Worm (Caenorhabditis elegans) whole organism, L4/young adult: ENCODE data around the gene W03C9.6.

Experiments used
- W03F9.2 ChIP-seq: fragments of 150-350 bp; optimal IDR thresholded peaks from 2 replicates; lab custom pipeline; 2014; ENCODE audit warnings: missing biosample characterization, missing genetic modification characterization
- him-1 ChIP-seq: sonication (generic microtip); optimal IDR thresholded peaks from 2 replicates; lab custom pipeline; 2016; ENCODE audit warnings: missing genotype, missing genetic modification reagents, missing genetic modification characterization, missing compliant biosample characterization

- TF ChIP-seq him-1 = no peak
- no peak for TF ChIP-seq W03F9.2
These were observed 8.9 kb downstream of the W03C9.6 start for ce11 chrII:11963132-11963630.
